Worm (Caenorhabditis elegans): ENCODE results near the gene srw-3.

DNA sequence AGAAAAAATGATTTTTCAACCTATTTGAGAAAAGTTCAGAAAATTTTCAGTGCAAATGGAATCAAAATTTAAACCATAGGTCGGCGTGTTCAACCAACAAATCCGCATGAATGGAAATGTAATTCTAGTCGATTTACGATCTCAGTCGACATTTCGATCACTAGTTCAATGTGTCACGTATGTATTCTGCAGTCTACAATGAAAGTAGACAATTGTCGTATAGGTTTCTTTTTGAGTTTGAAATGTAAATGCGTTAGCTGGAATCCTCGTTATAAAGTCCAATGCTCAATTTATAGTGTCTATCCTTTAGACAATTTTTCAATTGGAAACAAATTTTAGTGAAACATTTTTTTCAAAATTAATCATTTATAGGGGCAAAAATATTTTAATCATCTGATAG, 10.6 kb downstream of the srw-3 start, which contains the start of gene ZK105.12:
- TF ChIP-seq lin-13 (tag; optimal IDR thresholded peaks at IDR 0.05): no peak
- TF ChIP-seq unc-120 (tag; optimal IDR thresholded peaks at IDR 0.05; ENCODE audit: poor library complexity, severe bottlenecking): no peak
- TF ChIP-seq nhr-76 (tag; optimal IDR thresholded peaks at IDR 0.05): no peak
- TF ChIP-seq ztf-11 (tag; optimal IDR thresholded peaks at IDR 0.05): no peak
- TF ChIP-seq pha-4 (tag; optimal IDR thresholded peaks at IDR 0.05): no peak
- no peak for TF ChIP-seq ceh-83 (GFP tag; optimal IDR thresholded peaks at IDR 0.05)
- TF ChIP-seq sem-2 (GFP tag; optimal IDR thresholded peaks at IDR 0.05): no peak
- TF ChIP-seq blmp-1 (tag; optimal IDR thresholded peaks at IDR 0.05): no peak
- no peak for TF ChIP-seq nhr-12 (tag; optimal IDR thresholded peaks at IDR 0.05)
- TF ChIP-seq lin-32 (GFP tag; optimal IDR thresholded peaks at IDR 0.05): no peak
- no peak for TF ChIP-seq mep-1 (tag; optimal IDR thresholded peaks at IDR 0.05)
- no peak for TF ChIP-seq sptf-1 (tag; optimal IDR thresholded peaks at IDR 0.05)
